Worm (Caenorhabditis elegans): Measurements from ENCODE around the gene clec-140.

Gene clec-140

DNA sequence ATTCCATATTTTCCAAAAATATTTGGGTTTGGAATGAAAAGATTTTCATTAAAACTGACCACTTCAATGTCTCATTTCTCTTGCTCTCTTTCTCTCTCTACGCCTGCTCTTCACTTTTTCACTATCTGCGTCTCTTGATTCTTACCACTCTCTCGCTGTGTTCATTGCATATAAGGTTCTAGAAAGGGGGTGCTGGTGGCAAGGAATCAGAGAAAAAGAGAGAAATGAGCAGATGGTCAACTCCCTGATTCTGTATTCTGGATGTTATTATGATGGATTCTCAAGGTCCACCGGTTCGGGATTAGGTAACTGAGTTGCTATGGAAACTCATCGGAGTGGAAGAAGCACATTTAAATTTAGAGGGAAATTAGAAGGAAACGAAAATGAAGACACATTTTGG, 32.1 kb upstream of the clec-140 start:
- TF ChIP-seq nfya-1 (tag; optimal IDR thresholded peaks at IDR 0.05; ENCODE audit: insufficient read depth) (peak; percentile 22), nhr-23 (tag; optimal IDR thresholded peaks at IDR 0.05) (no peak)

ce11 chrII:4648785-4649184, 24.1 kb upstream of the clec-140 start, which contains the start of gene lgc-27:
Gene lgc-27 (plus strand): TSS chrII:4649085.
- TF ChIP-seq nhr-76 (tag; optimal IDR thresholded peaks at IDR 0.05) (no peak), pha-4 (tag; optimal IDR thresholded peaks at IDR 0.05) (peak; percentile 16)

ce11 chrII:4650072-4650471, 22.8 kb upstream of the clec-140 start:
- TF ChIP-seq nhr-11 (tag; optimal IDR thresholded peaks at IDR 0.05) (no peak), lin-39 (tag; optimal IDR thresholded peaks at IDR 0.05) (no peak), elt-2 (tag; optimal IDR thresholded peaks at IDR 0.05) (no peak), ceh-9 (tag; optimal IDR thresholded peaks at IDR 0.05) (no peak)

ce11 chrII:4655834-4656233, 17.0 kb upstream of the clec-140 start, which contains the start of gene fut-6:
Gene fut-6 (minus strand): TSS chrII:4655934.
- TF ChIP-seq egl-5 (tag; optimal IDR thresholded peaks at IDR 0.05) (no peak), ceh-16 (tag; optimal IDR thresholded peaks at IDR 0.05) (no peak), pha-4 (tag; optimal IDR thresholded peaks at IDR 0.05) (no peak), nhr-11 (tag; optimal IDR thresholded peaks at IDR 0.05) (no peak), ceh-28 (tag; optimal IDR thresholded peaks at IDR 0.05) (no peak), ztf-11 (tag; optimal IDR thresholded peaks at IDR 0.05) (no peak), ztf-4 (tag; optimal IDR thresholded peaks at IDR 0.05) (no peak), elt-2 (tag; optimal IDR thresholded peaks at IDR 0.05) (no peak), elt-3 (tag; optimal IDR thresholded peaks at IDR 0.05) (no peak), ZK546.5 (tag; optimal IDR thresholded peaks at IDR 0.05) (no peak), zag-1 (tag; optimal IDR thresholded peaks at IDR 0.05) (no peak), mdl-1 (tag; optimal IDR thresholded peaks at IDR 0.05) (no peak), sea-2 (GFP tag; optimal IDR thresholded peaks at IDR 0.05) (no peak), daf-12 (tag; optimal IDR thresholded peaks at IDR 0.05) (no peak), nhr-12 (tag; optimal IDR thresholded peaks at IDR 0.05) (no peak)

- no peak for TF ChIP-seq ceh-82 (tag; optimal IDR thresholded peaks at IDR 0.05)
- no peak for TF ChIP-seq ztf-11 (tag; optimal IDR thresholded peaks at IDR 0.05)
- TF ChIP-seq elt-2 (tag; optimal IDR thresholded peaks at IDR 0.05) = peak; percentile 65
Measured at ce11 chrII:4657370-4657769, 15.5 kb upstream of the clec-140 start.

DNA sequence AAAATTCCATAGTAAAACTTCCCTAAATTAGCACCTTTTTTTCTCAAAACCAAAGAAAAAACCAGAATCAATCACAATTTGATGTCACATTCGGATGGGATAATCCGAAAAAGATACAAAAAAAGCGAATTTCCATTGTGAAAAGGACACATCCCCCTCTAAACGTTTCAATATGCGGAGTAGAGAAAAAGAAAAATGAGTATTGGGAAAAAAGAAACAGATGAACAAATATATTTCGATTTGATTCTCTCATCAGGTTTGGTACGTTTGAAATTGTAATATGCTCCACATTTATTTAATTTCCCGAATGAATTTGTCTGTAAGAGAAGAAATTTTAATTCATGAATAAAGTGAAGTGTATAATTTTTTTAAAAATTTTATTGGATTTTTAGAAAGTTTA, 14.6 kb upstream of the clec-140 start:
- TF ChIP-seq nhr-43 (tag; optimal IDR thresholded peaks at IDR 0.05; ENCODE audit: poor library complexity, severe bottlenecking) (no peak), ZK546.5 (tag; optimal IDR thresholded peaks at IDR 0.05) (no peak), nhr-11 (tag; optimal IDR thresholded peaks at IDR 0.05) (no peak), fkh-10 (GFP tag; optimal IDR thresholded peaks at IDR 0.05) (no peak), eor-1 (tag; optimal IDR thresholded peaks at IDR 0.05) (no peak), nhr-76 (tag; optimal IDR thresholded peaks at IDR 0.05) (no peak), hmg-11 (tag; optimal IDR thresholded peaks at IDR 0.05) (no peak), mdl-1 (tag; optimal IDR thresholded peaks at IDR 0.05) (no peak)

DNA sequence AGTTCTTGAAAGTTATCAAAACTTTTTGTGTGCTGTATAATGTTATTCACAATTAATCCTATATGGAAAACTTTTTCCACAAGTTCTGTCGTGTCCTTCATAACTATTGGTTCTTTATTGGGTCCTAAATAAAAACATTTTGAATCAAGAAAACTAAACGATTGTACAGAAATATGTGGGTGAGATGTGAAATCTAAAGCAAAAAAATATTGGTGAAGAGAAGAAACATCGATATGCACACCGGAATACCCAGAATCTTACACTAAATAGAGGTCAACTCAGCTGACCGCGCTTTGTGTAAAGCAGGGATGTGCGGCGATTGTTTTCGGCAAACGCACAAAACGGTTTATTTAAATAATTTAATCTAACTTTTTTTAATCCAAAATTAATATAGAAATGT, 11.6 kb upstream of the clec-140 start, which contains the start of gene T05A7.13:
TSS of gene T05A7.13 (minus strand) at position 101 of the 400 bp plus-strand sequence.
- no peak for TF ChIP-seq nhr-77 (tag; optimal IDR thresholded peaks at IDR 0.05)
- no peak for TF ChIP-seq ztf-4 (tag; optimal IDR thresholded peaks at IDR 0.05)
- no peak for TF ChIP-seq nhr-12 (tag; optimal IDR thresholded peaks at IDR 0.05)
- TF ChIP-seq ztf-11 (tag; optimal IDR thresholded peaks at IDR 0.05) = no peak
- no peak for TF ChIP-seq elt-2 (tag; optimal IDR thresholded peaks at IDR 0.05)
- TF ChIP-seq nhr-23 (tag; optimal IDR thresholded peaks at IDR 0.05) = no peak
- TF ChIP-seq fkh-2 (tag; optimal IDR thresholded peaks at IDR 0.05) = no peak
- no peak for TF ChIP-seq lsy-12 (tag; optimal IDR thresholded peaks at IDR 0.05)
- no peak for TF ChIP-seq ZK546.5 (tag; optimal IDR thresholded peaks at IDR 0.05)
- TF ChIP-seq elt-1 (tag; optimal IDR thresholded peaks at IDR 0.05) = no peak
- no peak for TF ChIP-seq egl-5 (tag; optimal IDR thresholded peaks at IDR 0.05)
- TF ChIP-seq ceh-82 (tag; optimal IDR thresholded peaks at IDR 0.05) = no peak
- TF ChIP-seq nhr-76 (tag; optimal IDR thresholded peaks at IDR 0.05) = no peak
